Fruit fly (Drosophila melanogaster): Measurements from ENCODE around the gene Pak3.

The Pak3 gene

DNA sequence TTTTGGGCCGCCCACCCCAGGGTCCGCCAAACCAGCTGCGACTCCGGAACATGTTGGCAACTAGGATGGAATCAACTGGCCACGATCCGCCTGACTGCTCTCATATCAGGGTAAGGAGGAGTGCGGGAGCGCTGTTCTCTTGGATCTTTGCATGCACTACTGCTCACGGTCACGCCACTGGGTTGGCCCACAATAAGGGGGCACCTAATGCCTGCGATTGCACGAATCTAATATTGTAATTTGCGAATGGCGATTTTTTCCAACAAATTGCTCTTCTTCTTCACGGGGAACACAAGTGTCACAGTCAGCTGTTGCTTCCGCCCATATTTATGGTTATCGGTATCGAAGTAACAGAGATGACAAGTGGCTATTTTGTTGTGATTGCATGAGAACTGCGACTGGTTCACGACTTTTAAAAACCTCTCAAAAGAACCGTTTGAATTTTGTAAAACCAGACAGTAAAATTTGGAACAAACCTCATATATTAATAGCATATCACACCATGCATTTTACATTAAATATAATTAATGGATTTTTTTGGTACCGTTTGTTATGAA, 12.2 kb downstream of the Pak3 start, which contains the start of gene ema (continued):
- TF ChIP-seq Atf-2 (GFP tag; optimal IDR thresholded peaks at IDR 0.05) (no peak), Bteb2 (GFP tag; optimal IDR thresholded peaks at IDR 0.05) (no peak), CG10462 (GFP tag; optimal IDR thresholded peaks at IDR 0.05) (no peak), ham (GFP tag; IDR thresholded peaks at IDR 0.05) (no peak), CG2712 (tag; optimal IDR thresholded peaks at IDR 0.05) (peak; percentile 45), Gug (GFP tag; IDR thresholded peaks at IDR 0.05) (no peak), gem (tag; optimal IDR thresholded peaks at IDR 0.05) (no peak), schlank (tag; optimal IDR thresholded peaks at IDR 0.05) (no peak), CG1792 (GFP tag; optimal IDR thresholded peaks at IDR 0.05) (no peak), eyg (GFP tag; optimal IDR thresholded peaks at IDR 0.05) (no peak), CG12659 (GFP tag; optimal IDR thresholded peaks at IDR 0.05) (peak; percentile 61), hth (optimal IDR thresholded peaks at IDR 0.05) (no peak), Hr3 (GFP tag; optimal IDR thresholded peaks at IDR 0.05) (no peak), Six4 (GFP tag; optimal IDR thresholded peaks at IDR 0.05) (no peak), HmgD (GFP tag; optimal IDR thresholded peaks at IDR 0.05) (no peak), CG1602 (GFP tag; optimal IDR thresholded peaks at IDR 0.05) (no peak), tx (GFP tag; optimal IDR thresholded peaks at IDR 0.05) (no peak), HHEX (GFP tag; optimal IDR thresholded peaks at IDR 0.05) (no peak), odd (GFP tag; optimal IDR thresholded peaks at IDR 0.05) (no peak), zen (tag; optimal IDR thresholded peaks at IDR 0.05) (no peak), CG6654 (GFP tag; optimal IDR thresholded peaks at IDR 0.05) (no peak), z (GFP tag; IDR thresholded peaks at IDR 0.05) (no peak), CG17612 (GFP tag; IDR thresholded peaks at IDR 0.05) (no peak), gcm (GFP tag; optimal IDR thresholded peaks at IDR 0.05) (no peak), HLHmδ (GFP tag; optimal IDR thresholded peaks at IDR 0.05) (no peak), lmd (GFP tag; IDR thresholded peaks at IDR 0.05) (no peak), CG17385 (GFP tag; optimal IDR thresholded peaks at IDR 0.05) (peak; percentile 97), Tbp (GFP tag; optimal IDR thresholded peaks at IDR 0.05) (no peak), CG10366 (GFP tag; IDR thresholded peaks at IDR 0.05) (no peak), Hsf (GFP tag; optimal IDR thresholded peaks at IDR 0.05) (peak; percentile 39), CG6254 (GFP tag; optimal IDR thresholded peaks at IDR 0.05) (no peak), CG14014 (GFP tag; IDR thresholded peaks at IDR 0.05) (no peak; the same call in 1 of the 2 replicates), CG6175 (GFP tag; IDR thresholded peaks at IDR 0.05) (no peak), CG9215 (GFP tag; IDR thresholded peaks at IDR 0.05) (no peak), Mrtf (GFP tag; IDR thresholded peaks at IDR 0.05) (no peak), Hr51 (GFP tag; optimal IDR thresholded peaks at IDR 0.05) (no peak), cato (GFP tag; optimal IDR thresholded peaks at IDR 0.05; ENCODE audit: borderline replicate concordance) (no peak), CG31224 (GFP tag; IDR thresholded peaks at IDR 0.05) (0 out of 2 replicates have a peak, but pooled peaks have one; percentile 12), CG11696 (GFP tag; IDR thresholded peaks at IDR 0.05) (no peak), sr (GFP tag; IDR thresholded peaks at IDR 0.05) (no peak), wdn (GFP tag; IDR thresholded peaks at IDR 0.05) (no peak), B-H1 (GFP tag; IDR thresholded peaks at IDR 0.05) (no peak), grau (tag; optimal IDR thresholded peaks at IDR 0.05) (peak; percentile 46), E2f1 (GFP tag; IDR thresholded peaks at IDR 0.05) (no peak), CG8089 (GFP tag; optimal IDR thresholded peaks at IDR 0.05) (no peak), repo (GFP tag; optimal IDR thresholded peaks at IDR 0.05) (no peak), shn (GFP tag; optimal IDR thresholded peaks at IDR 0.05) (peak; percentile 32), Xbp1 (GFP tag; optimal IDR thresholded peaks at IDR 0.05) (peak; percentile 36), Lpt (GFP tag; optimal IDR thresholded peaks at IDR 0.05) (no peak), Lim3 (GFP tag; IDR thresholded peaks at IDR 0.05) (no peak), phol (tag; optimal IDR thresholded peaks at IDR 0.05) (peak; percentile 46), Ets65A (GFP tag) (peak; percentile 9), dimm (GFP tag; IDR thresholded peaks at IDR 0.05) (no peak)
